Fruit fly (Drosophila melanogaster) whole organism, larva: ENCODE measurements around the gene CG13833.

Experiments
- noc ChIP-seq: fragments of 200-800 bp; sonication (Bioruptor generic); optimal IDR thresholded peaks from 3 replicates; lab custom pipeline; 2019; ENCODE audit warnings: missing biosample characterization, mild to moderate bottlenecking, missing genetic modification characterization, moderate library complexity

The CG13833 gene

dm6 chr3R:22997912-22998622 is 37.3 kb downstream of the CG13833 start, which contains the start of gene Nha2:
Gene Nha2, minus strand, starts transcription at chr3R:22998528.
- TF ChIP-seq noc (tag; lab: Kevin White, UChicago), result peak; percentile 69

dm6 chr3R:22988995-22989394 is 46.4 kb downstream of the CG13833 start, which contains the start of gene Or94b:
Gene Or94b, plus strand, starts transcription at chr3R:22989295.
- no peak for TF ChIP-seq noc (tag; lab: Kevin White, UChicago)

dm6 chr3R:22986981-22987380 is 48.4 kb downstream of the CG13833 start, which contains the start of gene Or94a:
Gene Or94a, plus strand, starts transcription at chr3R:22987281.
- TF ChIP-seq noc (tag; lab: Kevin White, UChicago), result no peak
